Worm (Caenorhabditis elegans) whole organism, early embryonic: ENCODE results near the gene farl-11.
A peak's percentile ranks its signal among the peaks of the same experiment; 100 is the strongest.
"Not testable (repeated sequence)": the region's sequence is repeated elsewhere in the genome, so short reads cannot be mapped to it uniquely, and the experiment has no call there.

Experiments
- B0310.2 ChIP-seq: sonication (generic microtip); optimal IDR thresholded peaks from 2 replicates; lab custom pipeline; 2016; ENCODE audit warnings: mild to moderate bottlenecking, missing genetic modification characterization, missing compliant biosample characterization
- F13C5.2 ChIP-seq: sonication (generic microtip); optimal IDR thresholded peaks from 2 replicates; lab custom pipeline; 2017; ENCODE audit warnings: mild to moderate bottlenecking, missing genetic modification characterization, inconsistent platforms, missing compliant biosample characterization
- aly-1 ChIP-seq: sonication (generic microtip); optimal IDR thresholded peaks from 2 replicates; lab custom pipeline; 2016; ENCODE audit warnings: missing genetic modification characterization, missing compliant biosample characterization
- ama-1 ChIP-seq: fragments of 150-350 bp; optimal IDR thresholded peaks from 2 replicates; lab custom pipeline; 2014
- ceh-13 ChIP-seq: fragments of 200-800 bp; sonication (Bioruptor generic); optimal IDR thresholded peaks from 2 replicates; lab custom pipeline; 2018; ENCODE audit warnings: mild to moderate bottlenecking, missing genetic modification characterization, missing compliant biosample characterization
- ceh-36 ChIP-seq: sonication (generic microtip); optimal IDR thresholded peaks from 2 replicates; lab custom pipeline; 2016; ENCODE audit warnings: missing genetic modification characterization, inconsistent platforms, missing compliant biosample characterization
- ets-7 ChIP-seq: sonication (generic microtip); optimal IDR thresholded peaks from 2 replicates; lab custom pipeline; 2016; ENCODE audit warnings: missing genotype, missing genetic modification characterization, missing compliant biosample characterization
- flt-1 ChIP-seq: fragments of 200-800 bp; sonication (Bioruptor generic); IDR thresholded peaks from 2 replicates; pipeline ENCODE4 v1.3.6; 2022; ENCODE audit warnings: missing genetic modification characterization, missing compliant biosample characterization
- hmbx-1 ChIP-seq: sonication (generic microtip); optimal IDR thresholded peaks from 2 replicates; lab custom pipeline; 2016; ENCODE audit warnings: mild to moderate bottlenecking, missing genetic modification characterization, missing compliant biosample characterization
- hmg-4 ChIP-seq: fragments of 200-800 bp; sonication (Bioruptor generic); optimal IDR thresholded peaks from 2 replicates; lab custom pipeline; 2018; ENCODE audit warnings: mild to moderate bottlenecking, missing genetic modification characterization, missing compliant biosample characterization
- hnd-1 ChIP-seq: sonication (generic microtip); optimal IDR thresholded peaks from 2 replicates; lab custom pipeline; 2016; ENCODE audit warnings: missing genetic modification characterization, missing compliant biosample characterization
- pes-1 ChIP-seq: fragments of 200-800 bp; sonication (Bioruptor generic); IDR thresholded peaks from 2 replicates; pipeline ENCODE4 v1.3.6; 2022; ENCODE audit warnings: missing genetic modification reagents, missing genetic modification characterization, missing compliant biosample characterization
- scrt-1 ChIP-seq: fragments of 200-800 bp; sonication (Bioruptor generic); IDR thresholded peaks from 2 replicates; pipeline ENCODE4 v1.3.6; 2022; ENCODE audit warnings: missing genetic modification characterization, missing compliant biosample characterization
- sea-1 ChIP-seq: fragments of 200-800 bp; sonication (Bioruptor generic); conservative IDR thresholded peaks from 2 replicates; pipeline ENCODE4 v1.3.6; 2022; ENCODE audit warnings: missing genetic modification characterization, missing compliant biosample characterization
- tbx-11 ChIP-seq: fragments of 200-800 bp; sonication (Bioruptor generic); IDR thresholded peaks from 2 replicates; pipeline ENCODE4 v1.3.6; 2022; ENCODE audit warnings: missing genetic modification characterization, missing compliant biosample characterization
- tbx-37 ChIP-seq: fragments of 200-800 bp; sonication (Bioruptor generic); conservative IDR thresholded peaks from 2 replicates; pipeline ENCODE4 v1.3.6; 2022; ENCODE audit warnings: missing genetic modification reagents, missing genetic modification characterization, missing compliant biosample characterization
- tra-4 ChIP-seq: sonication (generic microtip); optimal IDR thresholded peaks from 2 replicates; lab custom pipeline; 2017; ENCODE audit warnings: missing genetic modification characterization, missing compliant biosample characterization

The farl-11 gene

DNA sequence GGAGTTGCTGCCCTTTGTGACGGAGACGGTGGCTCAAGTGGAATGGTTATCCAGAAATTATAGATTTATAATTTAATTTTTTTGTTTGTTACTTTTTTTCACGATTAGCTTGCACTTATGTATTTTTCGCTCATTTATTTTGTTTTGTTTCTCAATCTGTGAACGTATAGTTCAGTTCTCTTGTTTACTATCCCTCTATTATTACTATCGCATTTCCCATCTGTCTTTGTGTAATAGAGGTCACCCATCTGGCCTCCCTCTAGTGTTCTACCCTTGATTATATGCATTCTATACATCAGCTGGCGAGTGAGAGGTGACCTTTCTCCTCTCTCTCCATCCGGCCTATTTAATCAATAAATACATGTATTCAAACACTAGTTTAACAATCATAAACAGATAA, 20.8 kb downstream of the farl-11 start, which contains the start of the genes T02G5.14 and T02G5.15:
TSS of gene T02G5.14 (plus strand) at position 301 of the 400 bp plus-strand sequence.
TSS of gene T02G5.15 (plus strand) at position 301 of the 400 bp plus-strand sequence.
- not testable (repeated sequence) for TF ChIP-seq aly-1 (tag; lab: Kevin White, UChicago); ets-7 (tag; lab: Kevin White, UChicago); ceh-13 (GFP tag; lab: Kevin White, UChicago)

DNA sequence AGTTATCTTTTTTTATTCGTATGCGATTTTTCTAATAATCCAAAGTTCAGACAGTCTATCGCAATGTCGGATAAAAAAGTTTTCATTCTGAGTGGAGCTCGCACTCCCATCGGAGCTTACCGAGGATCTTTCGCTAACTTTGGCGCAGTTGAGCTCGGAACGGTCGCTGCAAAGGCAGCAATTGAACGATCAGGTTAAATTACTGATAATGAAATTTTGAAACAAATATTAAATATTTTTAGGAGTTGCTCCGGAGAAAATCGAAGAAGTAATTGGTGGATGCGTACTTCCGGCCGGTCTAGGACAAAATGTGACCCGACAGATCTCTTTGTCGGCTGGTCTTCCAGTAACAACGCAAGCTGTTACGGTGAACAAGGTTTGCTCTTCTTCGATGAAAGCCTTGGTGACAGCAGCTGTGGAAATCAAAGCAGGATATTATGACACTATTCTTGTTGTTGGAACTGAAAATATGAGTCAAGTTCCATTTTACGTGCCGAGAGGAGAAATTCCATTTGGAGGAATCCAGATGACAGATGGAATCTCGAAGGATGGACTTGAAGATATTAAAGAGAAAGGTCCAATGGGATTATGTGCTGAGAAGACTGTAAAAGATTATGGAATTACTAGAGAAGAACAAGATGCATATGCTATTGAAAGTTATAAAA, 29.1 kb downstream of the farl-11 start, which contains the start of gene T02G5.7:
TSS of gene T02G5.7 (plus strand) at position 51 of the 665 bp plus-strand sequence.
- TF ChIP-seq tbx-11 (no peak), scrt-1 (GFP tag; lab: Robert Waterston, UW) (no peak), pes-1 (GFP tag; lab: Robert Waterston, UW) (no peak), F13C5.2 (tag; lab: Kevin White, UChicago) (no peak), tbx-37 (GFP tag; lab: Robert Waterston, UW) (no peak), aly-1 (tag; lab: Kevin White, UChicago) (no peak), ceh-13 (GFP tag; lab: Kevin White, UChicago) (no peak), B0310.2 (tag; lab: Kevin White, UChicago) (no peak), hmg-4 (GFP tag; lab: Kevin White, UChicago) (no peak), sea-1 (GFP tag; lab: Robert Waterston, UW) (no peak), tra-4 (tag; lab: Kevin White, UChicago) (no peak)

- TF ChIP-seq scrt-1 (GFP tag; lab: Robert Waterston, UW), result no peak
- no peak for TF ChIP-seq ama-1 (lab: Kevin White, UChicago)
- no peak for TF ChIP-seq ceh-36 (tag; lab: Kevin White, UChicago)
- no peak for TF ChIP-seq tbx-37 (GFP tag; lab: Robert Waterston, UW)
- TF ChIP-seq hnd-1, result no peak
- TF ChIP-seq ets-7 (tag; lab: Kevin White, UChicago), result no peak
- no peak for TF ChIP-seq B0310.2 (tag; lab: Kevin White, UChicago)
- no peak for TF ChIP-seq tbx-11
- TF ChIP-seq pes-1 (GFP tag; lab: Robert Waterston, UW), result no peak
- no peak for TF ChIP-seq aly-1 (tag; lab: Kevin White, UChicago)
- TF ChIP-seq flt-1 (GFP tag; lab: Robert Waterston, UW), result no peak
- TF ChIP-seq tra-4 (tag; lab: Kevin White, UChicago), result no peak
Measured at ce11 chrII:7073537-7073913, 31.3 kb downstream of the farl-11 start, which contains the start of gene kat-1. Gene kat-1 (plus strand): TSS chrII:7073814.

ce11 chrII:7072590-7073536, 32.0 kb downstream of the farl-11 start:
- peak; percentile 5 for TF ChIP-seq ceh-13 (GFP tag; lab: Kevin White, UChicago)
- peak; percentile 5 for TF ChIP-seq hnd-1
- 0 out of 2 replicates have a peak, but pooled peaks have one; percentile 19 for TF ChIP-seq tbx-37 (GFP tag; lab: Robert Waterston, UW)
- TF ChIP-seq tbx-11, result no peak
- no peak for TF ChIP-seq flt-1 (GFP tag; lab: Robert Waterston, UW)
- peak; percentile 18 for TF ChIP-seq ets-7 (tag; lab: Kevin White, UChicago)
- no peak for TF ChIP-seq B0310.2 (tag; lab: Kevin White, UChicago)

ce11 chrII:7072315-7072589, 32.6 kb downstream of the farl-11 start, which contains the start of gene kars-1:
Gene kars-1 (minus strand): TSS chrII:7072415.
- no peak for TF ChIP-seq hnd-1
- TF ChIP-seq pes-1 (GFP tag; lab: Robert Waterston, UW), result no peak

ce11 chrII:7070434-7070833, 34.4 kb downstream of the farl-11 start:
- TF ChIP-seq F13C5.2 (tag; lab: Kevin White, UChicago) (no peak), ama-1 (lab: Kevin White, UChicago) (no peak), pes-1 (GFP tag; lab: Robert Waterston, UW) (no peak), tra-4 (tag; lab: Kevin White, UChicago) (no peak), flt-1 (GFP tag; lab: Robert Waterston, UW) (no peak), hmg-4 (GFP tag; lab: Kevin White, UChicago) (no peak), tbx-11 (no peak), tbx-37 (GFP tag; lab: Robert Waterston, UW) (no peak), ets-7 (tag; lab: Kevin White, UChicago) (no peak)

DNA sequence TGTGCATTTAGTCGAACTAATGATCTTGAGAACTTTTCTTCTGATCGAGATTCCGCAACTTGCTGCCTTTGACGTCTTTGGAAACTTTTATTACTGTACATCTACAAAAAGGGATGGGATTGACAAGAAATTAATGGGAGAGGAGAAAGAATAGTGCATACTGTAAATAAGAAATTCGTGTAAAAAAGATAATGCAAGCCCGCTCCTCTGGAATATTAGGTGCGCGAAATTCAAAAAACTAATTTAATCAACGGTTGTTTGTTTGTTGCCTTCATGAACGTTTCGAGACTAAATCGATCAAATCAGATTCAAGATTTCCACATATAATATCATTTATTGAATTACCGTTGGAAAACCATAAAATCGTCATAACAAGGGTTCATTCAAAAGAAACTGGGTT, 35.0 kb downstream of the farl-11 start, which contains the start of gene him-14:
TSS of gene him-14 (minus strand) at position 101 of the 400 bp plus-strand sequence.
- TF ChIP-seq hmbx-1, result no peak
- TF ChIP-seq tra-4 (tag; lab: Kevin White, UChicago), result no peak
- TF ChIP-seq pes-1 (GFP tag; lab: Robert Waterston, UW), result no peak
- no peak for TF ChIP-seq ceh-13 (GFP tag; lab: Kevin White, UChicago)
- TF ChIP-seq B0310.2 (tag; lab: Kevin White, UChicago), result no peak
- no peak for TF ChIP-seq flt-1 (GFP tag; lab: Robert Waterston, UW)
- TF ChIP-seq ceh-36 (tag; lab: Kevin White, UChicago), result no peak
- TF ChIP-seq F13C5.2 (tag; lab: Kevin White, UChicago), result no peak
- TF ChIP-seq tbx-37 (GFP tag; lab: Robert Waterston, UW), result no peak
- no peak for TF ChIP-seq sea-1 (GFP tag; lab: Robert Waterston, UW)
- no peak for TF ChIP-seq ama-1 (lab: Kevin White, UChicago)
- no peak for TF ChIP-seq scrt-1 (GFP tag; lab: Robert Waterston, UW)
